Worm (Caenorhabditis elegans) whole organism, mixed stage, embryonic: Measurements from ENCODE around the gene T12A7.2.

ENCODE experiments used
- bed-3 ChIP-seq: fragments of 200-800 bp; sonication (Bioruptor generic); optimal IDR thresholded peaks from 3 replicates; lab custom pipeline; 2018; ENCODE audit warnings: mild to moderate bottlenecking, missing genetic modification characterization, moderate library complexity, missing compliant biosample characterization
- blmp-1 ChIP-seq: fragments of 150-350 bp; optimal IDR thresholded peaks from 2 replicates; lab custom pipeline; 2014; ENCODE audit warnings: missing biosample characterization, missing genetic modification characterization
- ceh-39 ChIP-seq: fragments of 150-350 bp; optimal IDR thresholded peaks from 2 replicates; lab custom pipeline; 2014; ENCODE audit warnings: missing biosample characterization, missing genetic modification characterization
- ceh-43 ChIP-seq: fragments of 200-800 bp; sonication (Bioruptor generic); optimal IDR thresholded peaks from 2 replicates; lab custom pipeline; 2018; ENCODE audit warnings: mild to moderate bottlenecking, missing genetic modification characterization, moderate library complexity, missing compliant biosample characterization
- ceh-83 ChIP-seq: fragments of 200-800 bp; sonication (Bioruptor generic); optimal IDR thresholded peaks from 2 replicates; lab custom pipeline; 2018; ENCODE audit warnings: mild to moderate bottlenecking, missing genetic modification characterization, missing compliant biosample characterization
- ces-1 ChIP-seq: fragments of 150-350 bp; optimal IDR thresholded peaks from 2 replicates; lab custom pipeline; 2014; ENCODE audit warnings: missing biosample characterization, missing genetic modification reagents, missing genetic modification characterization
- cnd-1 ChIP-seq: fragments of 200-800 bp; sonication (Bioruptor generic); optimal IDR thresholded peaks from 2 replicates; lab custom pipeline; 2018; ENCODE audit warnings: mild to moderate bottlenecking, missing genetic modification characterization, missing compliant biosample characterization
- drap-1 ChIP-seq: fragments of 200-800 bp; sonication (Bioruptor generic); optimal IDR thresholded peaks from 3 replicates; lab custom pipeline; 2018; ENCODE audit warnings: mild to moderate bottlenecking, missing genetic modification characterization, missing compliant biosample characterization
- elt-1 ChIP-seq: sonication (generic microtip); optimal IDR thresholded peaks from 2 replicates; lab custom pipeline; 2017; ENCODE audit warnings: missing genetic modification characterization, mild to moderate bottlenecking, missing compliant biosample characterization, antibody characterized with exemption, moderate library complexity, borderline replicate concordance; ENCODE audit not compliant: insufficient read depth
- elt-3 ChIP-seq: fragments of 150-350 bp; optimal IDR thresholded peaks from 2 replicates; lab custom pipeline; 2014; ENCODE audit warnings: missing biosample characterization, missing genetic modification characterization
- flh-1 ChIP-seq: fragments of 200-800 bp; sonication (Bioruptor generic); optimal IDR thresholded peaks from 2 replicates; lab custom pipeline; 2018; ENCODE audit warnings: mild to moderate bottlenecking, missing genetic modification characterization, moderate library complexity, missing compliant biosample characterization
- ham-2 ChIP-seq: fragments of 200-800 bp; sonication (Bioruptor generic); optimal IDR thresholded peaks from 2 replicates; lab custom pipeline; 2018; ENCODE audit warnings: mild to moderate bottlenecking, missing genetic modification characterization, missing compliant biosample characterization
- hlh-1 ChIP-seq: fragments of 150-350 bp; optimal IDR thresholded peaks from 2 replicates; lab custom pipeline; 2014; ENCODE audit warnings: missing biosample characterization, missing genetic modification reagents, missing genetic modification characterization
- lin-13 ChIP-seq: fragments of 150-350 bp; optimal IDR thresholded peaks from 2 replicates; lab custom pipeline; 2014; ENCODE audit warnings: missing biosample characterization, missing genetic modification characterization
- lin-32 ChIP-seq: fragments of 200-800 bp; sonication (Bioruptor generic); optimal IDR thresholded peaks from 2 replicates; lab custom pipeline; 2018; ENCODE audit warnings: mild to moderate bottlenecking, missing genetic modification characterization, missing compliant biosample characterization
- mab-5 ChIP-seq: fragments of 150-350 bp; optimal IDR thresholded peaks from 2 replicates; lab custom pipeline; 2014; ENCODE audit warnings: missing biosample characterization, missing genetic modification characterization
- mep-1 ChIP-seq: fragments of 150-350 bp; optimal IDR thresholded peaks from 2 replicates; lab custom pipeline; 2017; ENCODE audit warnings: missing biosample characterization, missing genetic modification reagents, missing genetic modification characterization, inconsistent platforms
- mls-2 ChIP-seq: sonication (generic microtip); optimal IDR thresholded peaks from 2 replicates; lab custom pipeline; 2016; ENCODE audit warnings: mild to moderate bottlenecking, missing genetic modification characterization, moderate library complexity, missing compliant biosample characterization
- nhr-12 ChIP-seq: fragments of 150-350 bp; optimal IDR thresholded peaks from 2 replicates; lab custom pipeline; 2014; ENCODE audit warnings: missing biosample characterization, missing genetic modification characterization
- nhr-237 ChIP-seq: fragments of 150-350 bp; optimal IDR thresholded peaks from 2 replicates; lab custom pipeline; 2014; ENCODE audit warnings: missing biosample characterization, missing genetic modification characterization
- nhr-28 ChIP-seq: fragments of 150-350 bp; optimal IDR thresholded peaks from 2 replicates; lab custom pipeline; 2014; ENCODE audit warnings: missing biosample characterization, missing genetic modification characterization
- nhr-76 ChIP-seq: sonication (generic microtip); optimal IDR thresholded peaks from 2 replicates; lab custom pipeline; 2017; ENCODE audit warnings: missing biosample characterization, missing genetic modification characterization
- pha-4 ChIP-seq: fragments of 150-350 bp; optimal IDR thresholded peaks from 2 replicates; lab custom pipeline; 2018; ENCODE audit warnings: missing biosample characterization, missing genetic modification reagents, missing genetic modification characterization
- sem-2 ChIP-seq: fragments of 200-800 bp; sonication (Bioruptor generic); optimal IDR thresholded peaks from 2 replicates; lab custom pipeline; 2018; ENCODE audit warnings: mild to moderate bottlenecking, missing genetic modification characterization, missing compliant biosample characterization
- snpc-4 ChIP-seq: fragments of 150-350 bp; optimal IDR thresholded peaks from 2 replicates; lab custom pipeline; 2014; ENCODE audit warnings: missing biosample characterization, missing genetic modification characterization
- sptf-1 ChIP-seq: sonication (generic microtip); optimal IDR thresholded peaks from 2 replicates; lab custom pipeline; 2017; ENCODE audit warnings: mild to moderate bottlenecking, missing genetic modification characterization, moderate library complexity, missing compliant biosample characterization
- tbx-8 ChIP-seq: fragments of 200-800 bp; sonication (Bioruptor generic); optimal IDR thresholded peaks from 2 replicates; lab custom pipeline; 2018; ENCODE audit warnings: mild to moderate bottlenecking, missing genetic modification characterization, moderate library complexity, missing compliant biosample characterization
- unc-120 ChIP-seq: sonication (generic microtip); optimal IDR thresholded peaks from 2 replicates; lab custom pipeline; 2017; ENCODE audit warnings: missing genetic modification characterization, missing compliant biosample characterization; ENCODE audit not compliant: poor library complexity, severe bottlenecking
- unc-39 ChIP-seq: fragments of 150-350 bp; optimal IDR thresholded peaks from 2 replicates; lab custom pipeline; 2014; ENCODE audit warnings: missing biosample characterization, missing genetic modification characterization
- unc-62 ChIP-seq: fragments of 150-350 bp; optimal IDR thresholded peaks from 2 replicates; lab custom pipeline; 2014; ENCODE audit warnings: missing biosample characterization, missing genetic modification reagents, missing genetic modification characterization
- zip-8 ChIP-seq: fragments of 150-350 bp; optimal IDR thresholded peaks from 2 replicates; lab custom pipeline; 2014; ENCODE audit warnings: missing biosample characterization, missing genetic modification characterization
- ztf-11 ChIP-seq: fragments of 150-350 bp; optimal IDR thresholded peaks from 2 replicates; lab custom pipeline; 2014; ENCODE audit warnings: missing biosample characterization, missing genetic modification characterization

T12A7.2 gene

ce11 chrIV:11801078-11801477 is 40.2 kb upstream of the T12A7.2 start, which contains the start of gene dyf-18:
dyf-18 (minus strand) TSS chrIV:11801178.
- TF ChIP-seq mep-1 (tag; lab: Kevin White, UChicago) (no peak), lin-32 (GFP tag; lab: Kevin White, UChicago) (no peak), ham-2 (GFP tag; lab: Kevin White, UChicago) (no peak), nhr-237 (tag; lab: Kevin White, UChicago) (no peak), tbx-8 (GFP tag; lab: Kevin White, UChicago) (no peak), sem-2 (GFP tag; lab: Kevin White, UChicago) (no peak), flh-1 (GFP tag; lab: Kevin White, UChicago) (no peak), drap-1 (no peak), unc-39 (no peak), elt-1 (tag; lab: Kevin White, UChicago) (no peak), unc-120 (no peak), mab-5 (tag; lab: Kevin White, UChicago) (no peak), unc-62 (no peak), sptf-1 (tag; lab: Kevin White, UChicago) (no peak), elt-3 (no peak), lin-13 (tag; lab: Kevin White, UChicago) (no peak), nhr-76 (no peak), pha-4 (tag; lab: Kevin White, UChicago) (no peak), zip-8 (tag; lab: Kevin White, UChicago) (no peak)

ce11 chrIV:11799240-11799639 is 38.3 kb upstream of the T12A7.2 start:
- no peak for TF ChIP-seq drap-1
- no peak for TF ChIP-seq ces-1 (GFP tag; lab: Kevin White, UChicago)
- no peak for TF ChIP-seq flh-1 (GFP tag; lab: Kevin White, UChicago)
- peak; percentile 58 for TF ChIP-seq unc-62

- TF ChIP-seq hlh-1 (tag; lab: Kevin White, UChicago) = no peak
- peak; percentile 60 for TF ChIP-seq ces-1 (GFP tag; lab: Kevin White, UChicago)
Measured at ce11 chrIV:11796818-11797217, 35.9 kb upstream of the T12A7.2 start.

- TF ChIP-seq bed-3 (GFP tag; lab: Kevin White, UChicago) (no peak), mab-5 (tag; lab: Kevin White, UChicago) (no peak), blmp-1 (no peak), nhr-12 (no peak), unc-120 (no peak), pha-4 (tag; lab: Kevin White, UChicago) (no peak), nhr-28 (tag; lab: Kevin White, UChicago) (no peak), ham-2 (GFP tag; lab: Kevin White, UChicago) (no peak), nhr-237 (tag; lab: Kevin White, UChicago) (no peak), ztf-11 (tag; lab: Kevin White, UChicago) (no peak), unc-39 (no peak), drap-1 (no peak), flh-1 (GFP tag; lab: Kevin White, UChicago) (no peak), elt-3 (no peak), unc-62 (no peak)
Measured at ce11 chrIV:11795964-11796363, 35.1 kb upstream of the T12A7.2 start.

ce11 chrIV:11793170-11793569 is 32.3 kb upstream of the T12A7.2 start:
- no peak for TF ChIP-seq nhr-12
- peak; percentile 73 for TF ChIP-seq ces-1 (GFP tag; lab: Kevin White, UChicago)
- no peak for TF ChIP-seq nhr-237 (tag; lab: Kevin White, UChicago)

ce11 chrIV:11792495-11792894 is 31.6 kb upstream of the T12A7.2 start, which contains the start of gene H01G02.3:
H01G02.3 (minus strand) TSS chrIV:11792595.
- TF ChIP-seq lin-32 (GFP tag; lab: Kevin White, UChicago) (no peak), blmp-1 (no peak), mls-2 (no peak), hlh-1 (tag; lab: Kevin White, UChicago) (no peak), ceh-43 (GFP tag; lab: Kevin White, UChicago) (no peak), nhr-12 (no peak), ceh-83 (GFP tag; lab: Kevin White, UChicago) (no peak), snpc-4 (tag; lab: Kevin White, UChicago) (no peak), mep-1 (tag; lab: Kevin White, UChicago) (no peak), cnd-1 (tag; lab: Kevin White, UChicago) (no peak), tbx-8 (GFP tag; lab: Kevin White, UChicago) (no peak), ceh-39 (tag; lab: Kevin White, UChicago) (no peak), flh-1 (GFP tag; lab: Kevin White, UChicago) (no peak), mab-5 (tag; lab: Kevin White, UChicago) (no peak)
- TF ChIP-seq, all 35 proteins: peak for 0
